Worm (Caenorhabditis elegans): ENCODE data around the gene F55G11.6.

F55G11.6 gene

DNA sequence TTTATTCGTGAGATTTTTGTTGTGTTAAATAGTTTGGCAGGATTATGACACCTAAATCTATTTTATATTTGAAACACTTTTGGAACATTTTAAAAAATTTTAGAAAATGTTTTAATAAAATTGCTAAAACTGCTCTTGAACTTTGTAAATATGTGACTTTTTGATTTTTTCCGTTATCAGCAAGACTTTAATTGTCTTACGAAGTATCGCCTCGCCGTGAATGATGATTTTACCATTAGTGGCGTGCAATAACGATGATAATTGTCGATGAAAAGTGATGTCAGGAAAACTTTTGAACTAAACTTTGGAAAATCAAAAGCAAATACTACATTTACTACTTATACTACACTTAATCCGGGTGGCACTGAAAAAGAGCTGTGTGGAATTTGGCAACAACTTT is 37.3 kb upstream of the F55G11.6 start:
- TF ChIP-seq ama-1 (optimal IDR thresholded peaks at IDR 0.05) = no peak
- no peak for TF ChIP-seq nhr-237 (tag; optimal IDR thresholded peaks at IDR 0.05)
- no peak for TF ChIP-seq sem-4 (tag; optimal IDR thresholded peaks at IDR 0.05)
- no peak for TF ChIP-seq elt-1 (tag; optimal IDR thresholded peaks at IDR 0.05)
- peak; percentile 73 for TF ChIP-seq fos-1 (tag; optimal IDR thresholded peaks at IDR 0.05)
- TF ChIP-seq nhr-77 (tag; optimal IDR thresholded peaks at IDR 0.05) = no peak
- no peak for TF ChIP-seq lin-13 (GFP tag; optimal IDR thresholded peaks at IDR 0.05)
- TF ChIP-seq C34F6.9 (tag; optimal IDR thresholded peaks at IDR 0.05) = no peak
- TF ChIP-seq unc-62 (GFP tag; optimal IDR thresholded peaks at IDR 0.05) = no peak
- peak; percentile 78 for TF ChIP-seq sma-9 (GFP tag; optimal IDR thresholded peaks at IDR 0.05)
- no peak for TF ChIP-seq sma-9 (tag; optimal IDR thresholded peaks at IDR 0.05)
- TF ChIP-seq skn-1 (tag; optimal IDR thresholded peaks at IDR 0.05) = peak; percentile 45
- TF ChIP-seq aly-2 (tag; optimal IDR thresholded peaks at IDR 0.05) = no peak
- TF ChIP-seq ZK546.5 (tag; optimal IDR thresholded peaks at IDR 0.05) = no peak

DNA sequence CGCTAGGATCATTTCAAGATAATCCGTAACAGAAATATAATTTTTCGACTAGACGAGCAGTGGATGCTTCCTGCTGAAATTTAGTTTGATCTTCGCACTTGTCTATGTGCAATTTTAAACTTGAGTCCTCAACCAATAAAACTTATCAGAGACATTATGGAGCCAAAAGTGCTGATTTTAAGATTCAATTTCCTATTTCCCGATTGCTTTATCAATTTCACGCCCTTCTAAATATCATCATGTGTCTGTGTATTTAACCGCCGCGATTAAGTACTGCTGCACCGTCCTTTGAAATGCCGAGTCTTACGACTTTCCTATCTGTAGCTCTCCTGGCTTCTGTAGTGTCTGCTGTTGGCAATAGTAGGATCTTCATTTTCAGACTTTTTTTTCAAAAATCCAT is 36.8 kb upstream of the F55G11.6 start, which contains the start of gene C32H11.4:
C32H11.4 (plus strand) TSS at position 238 of the 400 bp plus-strand sequence.
- no peak for TF ChIP-seq alr-1 (tag; optimal IDR thresholded peaks at IDR 0.05)
- peak; percentile 96 for TF ChIP-seq sma-9 (GFP tag; optimal IDR thresholded peaks at IDR 0.05)
- TF ChIP-seq sma-9 (tag; optimal IDR thresholded peaks at IDR 0.05) = no peak
- TF ChIP-seq lin-39 (tag; optimal IDR thresholded peaks at IDR 0.05) = no peak
- no peak for TF ChIP-seq nhr-129 (tag; optimal IDR thresholded peaks at IDR 0.05)
- TF ChIP-seq aly-2 (tag; optimal IDR thresholded peaks at IDR 0.05) = no peak
- peak; percentile 57 for TF ChIP-seq skn-1 (tag; optimal IDR thresholded peaks at IDR 0.05)
- no peak for TF ChIP-seq blmp-1 (tag; optimal IDR thresholded peaks at IDR 0.05; ENCODE audit: insufficient read depth)
- peak; percentile 79 for TF ChIP-seq fos-1 (tag; optimal IDR thresholded peaks at IDR 0.05)
- TF ChIP-seq ztf-11 (tag; optimal IDR thresholded peaks at IDR 0.05) = no peak
- TF ChIP-seq zag-1 (tag; optimal IDR thresholded peaks at IDR 0.05) = no peak
- no peak for TF ChIP-seq lsy-2 (tag; optimal IDR thresholded peaks at IDR 0.05)
- TF ChIP-seq dmd-4 (tag; optimal IDR thresholded peaks at IDR 0.05) = no peak
- no peak for TF ChIP-seq unc-55 (GFP tag; optimal IDR thresholded peaks at IDR 0.05)
- TF ChIP-seq sma-3 (GFP tag; optimal IDR thresholded peaks at IDR 0.05) = peak; percentile 68

ce11 chrIV:12924332-12924731 is 33.5 kb upstream of the F55G11.6 start, which contains the start of gene srlf-4:
Gene srlf-4 (minus strand): TSS chrIV:12924432.
- no peak for TF ChIP-seq R02D3.7 (tag; optimal IDR thresholded peaks at IDR 0.05)
- TF ChIP-seq nhr-77 (tag; optimal IDR thresholded peaks at IDR 0.05) = no peak
- TF ChIP-seq peb-1 (tag; optimal IDR thresholded peaks at IDR 0.05) = no peak

ce11 chrIV:12926639-12927038 is 31.2 kb upstream of the F55G11.6 start, which contains the start of gene srlf-5:
Gene srlf-5 (minus strand): TSS chrIV:12926739.
- TF ChIP-seq R02D3.7 (tag; optimal IDR thresholded peaks at IDR 0.05) = no peak
- no peak for TF ChIP-seq nhr-129 (tag; optimal IDR thresholded peaks at IDR 0.05)
- no peak for TF ChIP-seq dmd-4 (tag; optimal IDR thresholded peaks at IDR 0.05)
- TF ChIP-seq nhr-21 (tag; optimal IDR thresholded peaks at IDR 0.05) = no peak
- TF ChIP-seq zag-1 (tag; optimal IDR thresholded peaks at IDR 0.05) = no peak
- TF ChIP-seq elt-3 (tag; optimal IDR thresholded peaks at IDR 0.05) = no peak
- no peak for TF ChIP-seq crh-2 (tag; optimal IDR thresholded peaks at IDR 0.05)
- TF ChIP-seq fos-1 (tag; optimal IDR thresholded peaks at IDR 0.05) = no peak
- TF ChIP-seq ZK546.5 (tag; optimal IDR thresholded peaks at IDR 0.05) = no peak
- TF ChIP-seq alr-1 (tag; optimal IDR thresholded peaks at IDR 0.05) = no peak
- no peak for TF ChIP-seq F13H6.1 (tag; optimal IDR thresholded peaks at IDR 0.05)
- no peak for TF ChIP-seq mab-5 (tag; optimal IDR thresholded peaks at IDR 0.05)
- TF ChIP-seq C34F6.9 (tag; optimal IDR thresholded peaks at IDR 0.05) = no peak
- no peak for TF ChIP-seq sma-9 (GFP tag; optimal IDR thresholded peaks at IDR 0.05)
- no peak for TF ChIP-seq sma-9 (tag; optimal IDR thresholded peaks at IDR 0.05)
- no peak for TF ChIP-seq nhr-25 (tag; optimal IDR thresholded peaks at IDR 0.05)
- TF ChIP-seq nhr-12 (tag; optimal IDR thresholded peaks at IDR 0.05) = no peak
- no peak for TF ChIP-seq mbf-1 (tag; optimal IDR thresholded peaks at IDR 0.05)
- TF ChIP-seq peb-1 (tag; optimal IDR thresholded peaks at IDR 0.05) = no peak
- no peak for TF ChIP-seq aly-2 (tag; optimal IDR thresholded peaks at IDR 0.05)

- TF ChIP-seq sma-3 (GFP tag; optimal IDR thresholded peaks at IDR 0.05) = peak; percentile 52
- TF ChIP-seq sma-9 (GFP tag; optimal IDR thresholded peaks at IDR 0.05) = peak; percentile 67
- TF ChIP-seq sma-9 (tag; optimal IDR thresholded peaks at IDR 0.05) = no peak
- peak; percentile 90 for TF ChIP-seq fos-1 (tag; optimal IDR thresholded peaks at IDR 0.05)
- peak; percentile 41 for TF ChIP-seq crh-2 (tag; optimal IDR thresholded peaks at IDR 0.05)
- TF ChIP-seq gmeb-1 (tag; optimal IDR thresholded peaks at IDR 0.05) = peak; percentile 24
- no peak for TF ChIP-seq lin-13 (GFP tag; optimal IDR thresholded peaks at IDR 0.05)
- TF ChIP-seq ztf-11 (tag; optimal IDR thresholded peaks at IDR 0.05) = no peak
These were observed 21.5 kb upstream of the F55G11.6 start, which contains the start of the genes cld-1 and dod-21 for ce11 chrIV:12936221-12936776. Gene cld-1 (minus strand): TSS chrIV:12936271. Gene dod-21 (plus strand): TSS chrIV:12936738.

Data from whole organism, L2 larva.